Worm (Caenorhabditis elegans) whole organism, mixed stage, embryonic: ENCODE results near the gene lgg-1.

Experiments used
- ces-1 ChIP-seq: fragments of 150-350 bp; optimal IDR thresholded peaks from 2 replicates; lab custom pipeline; 2014; ENCODE audit warnings: missing biosample characterization, missing genetic modification reagents, missing genetic modification characterization
- elt-3 ChIP-seq: fragments of 150-350 bp; optimal IDR thresholded peaks from 2 replicates; lab custom pipeline; 2014; ENCODE audit warnings: missing biosample characterization, missing genetic modification characterization
- lin-13 ChIP-seq: fragments of 150-350 bp; optimal IDR thresholded peaks from 2 replicates; lab custom pipeline; 2014; ENCODE audit warnings: missing biosample characterization, missing genetic modification characterization
- lsy-2 ChIP-seq: fragments of 150-350 bp; optimal IDR thresholded peaks from 2 replicates; lab custom pipeline; 2014; ENCODE audit warnings: missing biosample characterization, missing genetic modification characterization
- mep-1 ChIP-seq: fragments of 150-350 bp; optimal IDR thresholded peaks from 2 replicates; lab custom pipeline; 2017; ENCODE audit warnings: missing biosample characterization, missing genetic modification reagents, missing genetic modification characterization, inconsistent platforms
- nhr-76 ChIP-seq: sonication (generic microtip); optimal IDR thresholded peaks from 2 replicates; lab custom pipeline; 2017; ENCODE audit warnings: missing biosample characterization, missing genetic modification characterization
- unc-62 ChIP-seq: fragments of 150-350 bp; optimal IDR thresholded peaks from 2 replicates; lab custom pipeline; 2014; ENCODE audit warnings: missing biosample characterization, missing genetic modification reagents, missing genetic modification characterization
- ztf-11 ChIP-seq: fragments of 150-350 bp; optimal IDR thresholded peaks from 2 replicates; lab custom pipeline; 2014; ENCODE audit warnings: missing biosample characterization, missing genetic modification characterization

DNA sequence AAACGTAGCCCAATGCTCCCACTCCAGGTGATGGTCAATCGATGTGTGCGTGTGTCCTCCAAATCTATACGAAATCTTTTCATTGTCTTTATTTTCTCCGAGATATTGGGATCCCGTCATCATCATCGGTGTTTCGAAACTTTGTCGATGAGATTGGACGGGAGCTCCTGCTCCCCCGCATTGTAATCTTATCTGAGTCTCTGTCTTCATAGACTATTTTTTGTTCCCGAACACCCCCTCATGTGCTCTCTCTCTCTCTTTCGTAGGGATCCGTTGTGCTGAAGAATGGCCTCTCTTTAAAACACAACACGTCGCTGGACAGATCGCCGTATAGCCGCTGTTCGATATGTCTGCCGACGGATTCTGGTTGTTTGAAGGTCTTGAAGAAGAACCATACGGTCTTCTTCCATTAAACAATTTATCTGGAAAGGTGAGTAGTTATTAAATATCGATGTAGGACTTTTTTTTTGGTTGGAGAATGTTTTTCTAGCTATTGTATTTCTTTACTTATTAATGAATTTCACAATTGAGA is 44.2 kb downstream of the lgg-1 start, which contains the start of gene C29F5.1:
- TF ChIP-seq ztf-11 (tag; lab: Kevin White, UChicago) (no peak), ces-1 (GFP tag; lab: Kevin White, UChicago) (no peak), mep-1 (tag; lab: Kevin White, UChicago) (no peak), unc-62 (GFP tag; lab: Kevin White, UChicago) (peak; percentile 31), elt-3 (tag; lab: Kevin White, UChicago) (no peak), nhr-76 (tag; lab: Kevin White, UChicago) (no peak), lsy-2 (no peak), lin-13 (no peak)
